Worm (Caenorhabditis elegans) whole organism, midembryonic: ENCODE data around the gene C15C8.4.
A peak's percentile ranks its signal among the peaks of the same experiment; 100 is the strongest.

Experiments used
- T22C8.4 ChIP-seq: fragments of 200-800 bp; sonication (Bioruptor generic); IDR thresholded peaks from 2 replicates; pipeline ENCODE4 v1.3.6; 2022; ENCODE audit warnings: missing genetic modification characterization, missing compliant biosample characterization
- cog-1 ChIP-seq: sonication (generic microtip); optimal IDR thresholded peaks from 2 replicates; lab custom pipeline; 2016; ENCODE audit warnings: missing genetic modification characterization, missing compliant biosample characterization
- flt-1 ChIP-seq: fragments of 200-800 bp; sonication (Bioruptor generic); IDR thresholded peaks from 2 replicates; pipeline ENCODE4 v1.3.6; 2022; ENCODE audit warnings: missing genetic modification characterization, missing compliant biosample characterization
- klf-2 ChIP-seq: fragments of 200-800 bp; sonication (Bioruptor generic); conservative IDR thresholded peaks from 2 replicates; pipeline ENCODE4 v1.3.6; 2022; ENCODE audit warnings: missing genetic modification reagents, missing genetic modification characterization, missing compliant biosample characterization
- med-1 ChIP-seq: sonication (generic microtip); optimal IDR thresholded peaks from 2 replicates; lab custom pipeline; 2017; ENCODE audit warnings: missing genetic modification characterization, mild to moderate bottlenecking, missing compliant biosample characterization, antibody characterized with exemption, missing genetic modification reagents; ENCODE audit not compliant: insufficient read depth
- ref-1 ChIP-seq: fragments of 200-800 bp; sonication (Bioruptor generic); conservative IDR thresholded peaks from 2 replicates; pipeline ENCODE4 v1.3.6; 2022; ENCODE audit warnings: missing genetic modification reagents, missing genetic modification characterization, missing compliant biosample characterization
- tab-1 ChIP-seq: fragments of 200-800 bp; sonication (Bioruptor generic); IDR thresholded peaks from 2 replicates; pipeline ENCODE4 v1.3.6; 2022; ENCODE audit warnings: missing genetic modification characterization, missing compliant biosample characterization
- ztf-23 ChIP-seq: fragments of 200-800 bp; sonication (Bioruptor generic); IDR thresholded peaks from 2 replicates; pipeline ENCODE4 v1.3.6; 2022; ENCODE audit warnings: missing genetic modification reagents, missing genetic modification characterization, missing compliant biosample characterization
- ztf-29 ChIP-seq: fragments of 200-800 bp; sonication (Bioruptor generic); IDR thresholded peaks from 2 replicates; pipeline ENCODE4 v1.3.6; 2022; ENCODE audit warnings: missing genetic modification reagents, missing genetic modification characterization, missing compliant biosample characterization

Gene C15C8.4

ce11 chrV:12747431-12747830 is at the start of gene C15C8.4:
C15C8.4 (minus strand) TSS chrV:12747463.
- no peak for TF ChIP-seq cog-1 (tag; lab: Kevin White, UChicago)
- TF ChIP-seq tab-1 (GFP tag; lab: Robert Waterston, UW), result no peak
- TF ChIP-seq ref-1 (GFP tag; lab: Robert Waterston, UW), result no peak
- TF ChIP-seq ztf-29 (GFP tag; lab: Robert Waterston, UW), result no peak
- no peak for TF ChIP-seq med-1 (GFP tag; lab: Kevin White, UChicago)
- no peak for TF ChIP-seq klf-2 (GFP tag; lab: Robert Waterston, UW)

ce11 chrV:12795927-12796326 is 48.7 kb upstream of the C15C8.4 start:
- no peak for TF ChIP-seq ztf-23 (GFP tag; lab: Robert Waterston, UW)
- no peak for TF ChIP-seq tab-1 (GFP tag; lab: Robert Waterston, UW)
- no peak for TF ChIP-seq cog-1 (tag; lab: Kevin White, UChicago)
- no peak for TF ChIP-seq ref-1 (GFP tag; lab: Robert Waterston, UW)
- no peak for TF ChIP-seq T22C8.4 (GFP tag; lab: Robert Waterston, UW)
- TF ChIP-seq klf-2 (GFP tag; lab: Robert Waterston, UW), result no peak
- TF ChIP-seq flt-1 (GFP tag; lab: Robert Waterston, UW), result no peak
- TF ChIP-seq med-1 (GFP tag; lab: Kevin White, UChicago), result no peak
- no peak for TF ChIP-seq ztf-29 (GFP tag; lab: Robert Waterston, UW)

ce11 chrV:12795196-12795595 is 47.9 kb upstream of the C15C8.4 start, which contains the start of gene ugt-4:
ugt-4 (minus strand) TSS chrV:12795336.
- TF ChIP-seq flt-1 (GFP tag; lab: Robert Waterston, UW), result no peak
- no peak for TF ChIP-seq klf-2 (GFP tag; lab: Robert Waterston, UW)
- TF ChIP-seq ref-1 (GFP tag; lab: Robert Waterston, UW), result no peak
- TF ChIP-seq tab-1 (GFP tag; lab: Robert Waterston, UW), result no peak
- TF ChIP-seq ztf-23 (GFP tag; lab: Robert Waterston, UW), result no peak
- no peak for TF ChIP-seq ztf-29 (GFP tag; lab: Robert Waterston, UW)
- TF ChIP-seq T22C8.4 (GFP tag; lab: Robert Waterston, UW), result no peak
- TF ChIP-seq cog-1 (tag; lab: Kevin White, UChicago), result no peak
- TF ChIP-seq med-1 (GFP tag; lab: Kevin White, UChicago), result no peak

ce11 chrV:12792752-12793151 is 45.5 kb upstream of the C15C8.4 start, which contains the start of gene ugt-5:
ugt-5 (minus strand) TSS chrV:12792965.
- TF ChIP-seq ztf-23 (GFP tag; lab: Robert Waterston, UW), result no peak
- no peak for TF ChIP-seq klf-2 (GFP tag; lab: Robert Waterston, UW)

ce11 chrV:12790188-12790587 is 42.9 kb upstream of the C15C8.4 start, which contains the start of gene srbc-43:
srbc-43 (minus strand) TSS chrV:12790518.
- TF ChIP-seq ztf-29 (GFP tag; lab: Robert Waterston, UW) (no peak), ref-1 (GFP tag; lab: Robert Waterston, UW) (no peak), med-1 (GFP tag; lab: Kevin White, UChicago) (no peak)

ce11 chrV:12788451-12788850 is 41.2 kb upstream of the C15C8.4 start, which contains the start of gene srbc-44:
srbc-44 (minus strand) TSS chrV:12788551.
- no peak for TF ChIP-seq ztf-29 (GFP tag; lab: Robert Waterston, UW)
- TF ChIP-seq flt-1 (GFP tag; lab: Robert Waterston, UW), result no peak
- TF ChIP-seq cog-1 (tag; lab: Kevin White, UChicago), result no peak
- no peak for TF ChIP-seq ztf-23 (GFP tag; lab: Robert Waterston, UW)
- TF ChIP-seq T22C8.4 (GFP tag; lab: Robert Waterston, UW), result no peak

ce11 chrV:12787026-12787425 is 39.8 kb upstream of the C15C8.4 start, which contains the start of gene fkb-4:
fkb-4 (minus strand) TSS chrV:12787126.
- TF ChIP-seq tab-1 (GFP tag; lab: Robert Waterston, UW) (no peak), ztf-29 (GFP tag; lab: Robert Waterston, UW) (no peak), flt-1 (GFP tag; lab: Robert Waterston, UW) (no peak), ztf-23 (GFP tag; lab: Robert Waterston, UW) (no peak)

ce11 chrV:12786340-12786739 is 39.1 kb upstream of the C15C8.4 start:
- TF ChIP-seq flt-1 (GFP tag; lab: Robert Waterston, UW) (no peak), T22C8.4 (GFP tag; lab: Robert Waterston, UW) (no peak), tab-1 (GFP tag; lab: Robert Waterston, UW) (no peak), med-1 (GFP tag; lab: Kevin White, UChicago) (no peak), klf-2 (GFP tag; lab: Robert Waterston, UW) (no peak)

ce11 chrV:12784861-12785260 is 37.6 kb upstream of the C15C8.4 start, which contains the start of gene sre-20:
sre-20 (minus strand) TSS chrV:12784961.
- TF ChIP-seq T22C8.4 (GFP tag; lab: Robert Waterston, UW) (no peak), cog-1 (tag; lab: Kevin White, UChicago) (no peak), med-1 (GFP tag; lab: Kevin White, UChicago) (no peak), klf-2 (GFP tag; lab: Robert Waterston, UW) (no peak), ref-1 (GFP tag; lab: Robert Waterston, UW) (no peak), flt-1 (GFP tag; lab: Robert Waterston, UW) (no peak), tab-1 (GFP tag; lab: Robert Waterston, UW) (no peak), ztf-23 (GFP tag; lab: Robert Waterston, UW) (no peak), ztf-29 (GFP tag; lab: Robert Waterston, UW) (no peak)

ce11 chrV:12780248-12780647 is 33.0 kb upstream of the C15C8.4 start:
- TF ChIP-seq T22C8.4 (GFP tag; lab: Robert Waterston, UW) (peak; percentile 93), ztf-29 (GFP tag; lab: Robert Waterston, UW) (peak; percentile 96), cog-1 (tag; lab: Kevin White, UChicago) (peak; percentile 58), klf-2 (GFP tag; lab: Robert Waterston, UW) (peak; percentile 98), tab-1 (GFP tag; lab: Robert Waterston, UW) (peak; percentile 96), flt-1 (GFP tag; lab: Robert Waterston, UW) (peak; percentile 97), med-1 (GFP tag; lab: Kevin White, UChicago) (peak; percentile 67), ref-1 (GFP tag; lab: Robert Waterston, UW) (peak; percentile 90), ztf-23 (GFP tag; lab: Robert Waterston, UW) (peak; percentile 97)
